Fruit fly (Drosophila melanogaster): ENCODE results near the gene CG15725.

DNA sequence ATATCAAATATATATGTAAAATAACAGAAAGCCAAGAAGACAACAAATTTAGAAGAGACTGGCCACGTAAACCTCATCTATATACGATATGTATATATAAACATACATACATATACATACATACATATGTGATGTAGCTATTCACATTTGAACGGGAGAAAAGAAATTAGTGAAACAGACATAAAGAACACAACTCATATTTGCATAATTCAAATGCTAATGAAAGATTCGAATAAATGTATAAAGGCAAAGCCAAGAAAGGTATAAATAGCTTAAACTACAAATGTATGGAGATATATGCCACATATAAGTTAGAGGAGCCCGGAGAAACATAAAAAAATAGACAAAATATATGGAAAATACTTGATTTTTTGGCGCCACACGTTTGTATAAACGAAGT, 34.8 kb downstream of the CG15725 start:
- TF ChIP-seq h (optimal IDR thresholded peaks at IDR 0.05) (no peak), Sin3A (optimal IDR thresholded peaks at IDR 0.05) (no peak), psq (optimal IDR thresholded peaks at IDR 0.05) (no peak), insv (optimal IDR thresholded peaks at IDR 0.05) (no peak), Myc (optimal IDR thresholded peaks at IDR 0.05) (no peak), ttk (optimal IDR thresholded peaks at IDR 0.05) (no peak)

All from Kc167 (cell line).